Worm (Caenorhabditis elegans) whole organism, late embryonic: Measurements from ENCODE around the gene R05G6.10.
A peak's percentile ranks its signal among the peaks of the same experiment; 100 is the strongest.

Experiments
- K09A11.1 ChIP-seq: sonication (generic microtip); optimal IDR thresholded peaks from 2 replicates; lab custom pipeline; 2017; ENCODE audit warnings: antibody characterized with exemption, mild to moderate bottlenecking, missing genetic modification characterization, missing compliant biosample characterization; ENCODE audit not compliant: insufficient read depth
- Y22D7AL.16 ChIP-seq: sonication (generic microtip); optimal IDR thresholded peaks from 2 replicates; lab custom pipeline; 2016; ENCODE audit warnings: missing genetic modification characterization, missing compliant biosample characterization
- ahr-1 ChIP-seq: sonication (generic microtip); optimal IDR thresholded peaks from 2 replicates; lab custom pipeline; 2016; ENCODE audit warnings: missing genetic modification characterization, missing compliant biosample characterization
- ceh-2 ChIP-seq: sonication (generic microtip); optimal IDR thresholded peaks from 2 replicates; lab custom pipeline; 2016; ENCODE audit warnings: missing genotype, missing genetic modification characterization, missing compliant biosample characterization
- ceh-30 ChIP-seq: fragments of 150-350 bp; optimal IDR thresholded peaks from 2 replicates; lab custom pipeline; 2014; ENCODE audit warnings: missing biosample characterization, missing genetic modification characterization
- ceh-34 ChIP-seq: sonication (generic microtip); optimal IDR thresholded peaks from 2 replicates; lab custom pipeline; 2016; ENCODE audit warnings: mild to moderate bottlenecking, missing genetic modification characterization, missing compliant biosample characterization
- ceh-45 ChIP-seq: fragments of 200-800 bp; sonication (Bioruptor generic); IDR thresholded peaks from 2 replicates; pipeline ENCODE4 v1.3.6; 2022; ENCODE audit warnings: missing genetic modification reagents, missing genetic modification characterization, missing compliant biosample characterization
- ceh-48 ChIP-seq: sonication (generic microtip); optimal IDR thresholded peaks from 2 replicates; lab custom pipeline; 2016; ENCODE audit warnings: missing genetic modification characterization, inconsistent platforms, missing compliant biosample characterization
- elt-4 ChIP-seq: sonication (generic microtip); optimal IDR thresholded peaks from 2 replicates; lab custom pipeline; 2016; ENCODE audit warnings: missing genetic modification characterization, missing compliant biosample characterization
- ets-4 ChIP-seq: sonication (generic microtip); optimal IDR thresholded peaks from 2 replicates; lab custom pipeline; 2016; ENCODE audit warnings: missing genetic modification characterization, missing compliant biosample characterization
- eyg-1 ChIP-seq: sonication (generic microtip); optimal IDR thresholded peaks from 2 replicates; lab custom pipeline; 2016; ENCODE audit warnings: missing genotype, missing genetic modification characterization, missing compliant biosample characterization
- fkh-10 ChIP-seq: fragments of 150-350 bp; optimal IDR thresholded peaks from 2 replicates; lab custom pipeline; 2014; ENCODE audit warnings: missing biosample characterization, missing genetic modification reagents, missing genetic modification characterization
- fkh-6 ChIP-seq: sonication (generic microtip); optimal IDR thresholded peaks from 2 replicates; lab custom pipeline; 2016; ENCODE audit warnings: missing genetic modification characterization, missing compliant biosample characterization
- gmeb-2 ChIP-seq: sonication (generic microtip); optimal IDR thresholded peaks from 2 replicates; lab custom pipeline; 2016; ENCODE audit warnings: missing genetic modification characterization, inconsistent platforms, missing compliant biosample characterization
- hlh-15 ChIP-seq: sonication (generic microtip); optimal IDR thresholded peaks from 2 replicates; lab custom pipeline; 2016; ENCODE audit warnings: missing genetic modification characterization, missing compliant biosample characterization
- hlh-6 ChIP-seq: sonication (generic microtip); optimal IDR thresholded peaks from 2 replicates; lab custom pipeline; 2016; ENCODE audit warnings: missing genotype, missing genetic modification characterization, missing compliant biosample characterization
- hlh-8 ChIP-seq: sonication (generic microtip); optimal IDR thresholded peaks from 2 replicates; lab custom pipeline; 2016; ENCODE audit warnings: missing genotype, missing genetic modification characterization, missing compliant biosample characterization
- lim-6 ChIP-seq: sonication (generic microtip); optimal IDR thresholded peaks from 2 replicates; lab custom pipeline; 2016; ENCODE audit warnings: missing genetic modification characterization, missing compliant biosample characterization
- madf-2 ChIP-seq: sonication (generic microtip); optimal IDR thresholded peaks from 2 replicates; lab custom pipeline; 2017; ENCODE audit warnings: missing genetic modification characterization, missing compliant biosample characterization
- nfya-1 ChIP-seq: sonication (generic microtip); optimal IDR thresholded peaks from 2 replicates; lab custom pipeline; 2017; ENCODE audit warnings: missing genetic modification characterization, mild to moderate bottlenecking, missing compliant biosample characterization, antibody characterized with exemption, moderate library complexity
- npax-4 ChIP-seq: sonication (generic microtip); optimal IDR thresholded peaks from 2 replicates; lab custom pipeline; 2016; ENCODE audit warnings: missing genetic modification characterization, missing compliant biosample characterization
- pag-3 ChIP-seq: sonication (generic microtip); optimal IDR thresholded peaks from 2 replicates; lab custom pipeline; 2016; ENCODE audit warnings: missing compliant biosample characterization, missing genetic modification characterization, borderline replicate concordance
- pat-9 ChIP-seq: fragments of 200-800 bp; sonication (Bioruptor generic); optimal IDR thresholded peaks from 2 replicates; lab custom pipeline; 2018; ENCODE audit warnings: mild to moderate bottlenecking, missing genetic modification characterization, moderate library complexity, missing compliant biosample characterization
- pax-1 ChIP-seq: fragments of 150-350 bp; optimal IDR thresholded peaks from 2 replicates; lab custom pipeline; 2014; ENCODE audit warnings: missing biosample characterization, missing genetic modification characterization
- pha-4 ChIP-seq: fragments of 150-350 bp; optimal IDR thresholded peaks from 2 replicates; lab custom pipeline; 2018; ENCODE audit warnings: missing biosample characterization, missing genetic modification reagents, missing genetic modification characterization
- pros-1 ChIP-seq: fragments of 150-350 bp; optimal IDR thresholded peaks from 2 replicates; lab custom pipeline; 2014; ENCODE audit warnings: missing biosample characterization, missing genetic modification reagents, missing genetic modification characterization
- ref-2 ChIP-seq: sonication (generic microtip); optimal IDR thresholded peaks from 2 replicates; lab custom pipeline; 2016; ENCODE audit warnings: missing genetic modification characterization, missing compliant biosample characterization
- sdc-2 ChIP-seq: sonication (generic microtip); optimal IDR thresholded peaks from 2 replicates; lab custom pipeline; 2016; ENCODE audit warnings: missing genotype, missing genetic modification characterization, missing compliant biosample characterization
- sox-2 ChIP-seq: fragments of 200-800 bp; sonication (Bioruptor generic); IDR thresholded peaks from 2 replicates; pipeline ENCODE4 v1.3.6; 2022; ENCODE audit warnings: missing genetic modification reagents, missing genetic modification characterization, missing compliant biosample characterization
- sox-4 ChIP-seq: sonication (generic microtip); optimal IDR thresholded peaks from 2 replicates; lab custom pipeline; 2017; ENCODE audit warnings: mild to moderate bottlenecking, missing genetic modification characterization, inconsistent platforms, missing compliant biosample characterization
- tbx-2 ChIP-seq: sonication (generic microtip); optimal IDR thresholded peaks from 2 replicates; lab custom pipeline; 2016; ENCODE audit warnings: missing genetic modification characterization, missing compliant biosample characterization
- unc-3 ChIP-seq, 2 experiments: fragments of 200-800 bp in 1 of 2; sonication (Bioruptor generic) in 1 of 2; sonication (generic microtip) in 1 of 2; conservative IDR thresholded peaks in 1 of 2; optimal IDR thresholded peaks in 1 of 2; 2 replicates each; pipeline versions ENCODE4 v1.3.6 to Lab custom; 2016 to 2022; ENCODE audit warnings: missing compliant biosample characterization in 2 of 2, missing genetic modification characterization in 2 of 2, missing genetic modification reagents in 1 of 2
- zip-5 ChIP-seq: sonication (generic microtip); optimal IDR thresholded peaks from 2 replicates; lab custom pipeline; 2016; ENCODE audit warnings: missing genetic modification characterization, missing compliant biosample characterization
- ztf-16 ChIP-seq: sonication (generic microtip); optimal IDR thresholded peaks from 2 replicates; lab custom pipeline; 2017; ENCODE audit warnings: missing genetic modification characterization, missing compliant biosample characterization

The R05G6.10 gene

DNA sequence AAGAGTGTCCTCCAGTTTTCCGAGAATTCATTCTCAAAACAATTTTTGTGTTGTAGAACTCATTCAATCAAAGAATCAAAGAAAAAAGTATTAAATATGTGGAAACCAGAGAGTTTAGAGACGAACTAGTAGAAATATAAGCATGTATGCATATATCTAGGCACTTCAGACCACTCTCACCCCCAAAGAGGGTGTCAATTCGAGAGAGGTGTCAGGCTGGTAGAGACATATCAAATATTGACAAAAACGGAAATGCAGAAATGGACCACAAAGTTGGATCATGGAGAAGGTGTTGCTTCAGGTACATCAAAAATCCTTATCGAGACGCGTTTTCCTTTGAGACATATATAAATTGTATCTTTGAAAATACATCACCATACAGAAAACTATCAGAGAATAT is 18.6 kb downstream of the R05G6.10 start (continued):
- TF ChIP-seq unc-3 (GFP tag; conservative IDR thresholded peaks at IDR 0.05; lab: Robert Waterston, UW) (no peak), unc-3 (tag; optimal IDR thresholded peaks at IDR 0.05; lab: Kevin White, UChicago) (no peak), Y22D7AL.16 (tag; lab: Kevin White, UChicago) (no peak)

DNA sequence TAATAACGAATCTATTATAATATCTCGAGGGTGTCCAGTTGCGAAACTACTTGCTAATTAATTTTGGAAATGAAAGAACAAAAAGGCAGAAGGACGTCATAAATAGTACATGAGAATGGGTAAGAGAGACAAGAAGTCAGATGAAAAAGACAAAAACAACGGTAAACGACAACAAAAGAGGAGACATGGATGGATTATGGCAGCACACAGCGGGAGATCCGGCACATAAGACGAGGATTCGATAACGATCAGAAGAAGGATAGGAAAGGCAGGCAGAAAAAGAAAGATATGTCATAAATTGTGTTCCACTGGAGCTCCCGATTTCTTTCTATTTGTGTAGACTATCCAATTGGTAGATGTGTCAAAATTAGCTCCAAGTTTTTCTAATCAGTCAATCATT is 20.7 kb downstream of the R05G6.10 start:
- peak; percentile 58 for TF ChIP-seq ref-2 (tag; lab: Kevin White, UChicago)
- TF ChIP-seq hlh-6 (tag; lab: Kevin White, UChicago): no peak

DNA sequence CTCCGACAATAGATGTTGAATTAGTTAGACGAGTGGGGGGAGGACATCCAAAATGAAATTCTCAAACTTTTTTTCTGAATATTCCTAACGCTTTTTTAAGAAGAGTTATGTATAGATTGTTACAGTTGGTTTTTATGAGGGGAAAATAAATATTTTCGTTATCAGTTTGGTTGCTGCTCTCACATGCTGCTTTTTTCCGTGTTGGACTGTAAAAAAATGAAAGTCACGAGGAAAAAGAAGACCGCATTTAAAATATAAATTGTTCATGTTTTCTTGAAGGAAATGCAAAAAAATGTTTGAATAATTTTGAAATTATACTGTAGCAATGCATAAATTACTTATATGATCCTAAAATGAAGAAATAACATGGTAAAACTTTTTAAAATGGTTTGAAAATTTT is 21.5 kb downstream of the R05G6.10 start:
- no peak for TF ChIP-seq ceh-48 (tag; lab: Kevin White, UChicago)
- TF ChIP-seq, all 69 proteins: peak for 0

ce11 chrIV:7520258-7520657 is 22.1 kb downstream of the R05G6.10 start:
- no peak for TF ChIP-seq eyg-1 (tag; lab: Kevin White, UChicago)
- TF ChIP-seq pax-1 (tag; lab: Kevin White, UChicago): no peak
- TF ChIP-seq pha-4: no peak
- TF ChIP-seq fkh-10 (GFP tag; lab: Kevin White, UChicago): no peak
- TF ChIP-seq K09A11.1: no peak
- TF ChIP-seq fkh-6: no peak
- TF ChIP-seq hlh-8 (tag; lab: Kevin White, UChicago): no peak
- no peak for TF ChIP-seq hlh-6 (tag; lab: Kevin White, UChicago)
- TF ChIP-seq madf-2 (tag; lab: Kevin White, UChicago): no peak
- TF ChIP-seq ceh-45 (GFP tag; lab: Robert Waterston, UW): no peak
- TF ChIP-seq ztf-16 (tag; lab: Kevin White, UChicago): no peak
- TF ChIP-seq ceh-34 (tag; lab: Kevin White, UChicago): no peak
- no peak for TF ChIP-seq elt-4 (tag; lab: Kevin White, UChicago)
- no peak for TF ChIP-seq pros-1
- no peak for TF ChIP-seq pag-3 (tag; lab: Kevin White, UChicago)
- no peak for TF ChIP-seq lim-6
- no peak for TF ChIP-seq sox-4 (tag; lab: Kevin White, UChicago)
- no peak for TF ChIP-seq npax-4
- no peak for TF ChIP-seq ceh-48 (tag; lab: Kevin White, UChicago)
- TF ChIP-seq, all 69 proteins: peak for 0

DNA sequence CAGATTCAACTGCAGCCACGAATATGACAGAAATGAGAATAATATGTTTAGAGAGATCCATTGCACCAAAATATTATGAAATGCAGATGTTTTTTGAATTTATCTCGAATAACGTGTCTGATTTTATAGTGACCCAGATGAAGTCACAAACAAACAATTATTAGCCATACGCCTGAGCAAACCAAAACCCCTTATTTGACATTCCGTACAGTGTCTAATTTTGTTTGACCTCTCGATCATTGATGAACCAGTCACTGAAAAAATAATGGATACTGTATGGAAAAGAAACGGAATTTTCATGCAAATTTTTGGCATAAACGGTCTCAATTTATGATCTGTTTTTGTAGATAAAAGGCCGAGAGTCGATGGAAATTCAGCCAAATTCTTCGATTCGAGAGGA is 26.2 kb downstream of the R05G6.10 start, which contains the start of the genes R05G6.9 and R05G6.3:
Gene R05G6.9, minus strand, starts transcription at position 101 of the 400 bp plus-strand sequence.
Gene R05G6.3, plus strand, starts transcription at position 386 of the 400 bp plus-strand sequence.
- no peak for TF ChIP-seq hlh-15 (tag; lab: Kevin White, UChicago)
- TF ChIP-seq tbx-2: no peak
- TF ChIP-seq elt-4 (tag; lab: Kevin White, UChicago): no peak
- no peak for TF ChIP-seq pat-9
- TF ChIP-seq sox-2 (GFP tag; lab: Robert Waterston, UW): no peak
- no peak for TF ChIP-seq fkh-10 (GFP tag; lab: Kevin White, UChicago)
- no peak for TF ChIP-seq pax-1 (tag; lab: Kevin White, UChicago)
- TF ChIP-seq sdc-2: no peak
- TF ChIP-seq lim-6: no peak
- TF ChIP-seq eyg-1 (tag; lab: Kevin White, UChicago): no peak
- no peak for TF ChIP-seq zip-5 (tag; lab: Kevin White, UChicago)
- TF ChIP-seq ceh-30: no peak
- no peak for TF ChIP-seq ceh-2 (tag; lab: Kevin White, UChicago)
- TF ChIP-seq gmeb-2 (tag; lab: Kevin White, UChicago): no peak
- TF ChIP-seq ets-4 (tag; lab: Kevin White, UChicago): no peak
- no peak for TF ChIP-seq unc-3 (GFP tag; conservative IDR thresholded peaks at IDR 0.05; lab: Robert Waterston, UW)
- no peak for TF ChIP-seq unc-3 (tag; optimal IDR thresholded peaks at IDR 0.05; lab: Kevin White, UChicago)
- TF ChIP-seq nfya-1 (tag; lab: Kevin White, UChicago): no peak
- TF ChIP-seq ahr-1 (tag; lab: Kevin White, UChicago): no peak
- TF ChIP-seq, all 69 proteins: peak for 0
